Fruit fly (Drosophila melanogaster): Measurements from ENCODE around the gene CG3436.
A peak's percentile ranks its signal among the peaks of the same experiment; 100 is the strongest.

The CG3436 gene

dm6 chr2L:166115-167069 lies 10.6 kb downstream of the CG3436 start (continued):
- peak; percentile 52 for TF ChIP-seq gcm (GFP tag; optimal IDR thresholded peaks at IDR 0.05)
- peak; percentile 85 for TF ChIP-seq sug (tag; optimal IDR thresholded peaks at IDR 0.05)
- no peak for TF ChIP-seq ac (GFP tag; optimal IDR thresholded peaks at IDR 0.05)
- TF ChIP-seq CG10431 (GFP tag; optimal IDR thresholded peaks at IDR 0.05), result peak; percentile 59
- peak; percentile 88 for TF ChIP-seq onecut (GFP tag; IDR thresholded peaks at IDR 0.05)
- TF ChIP-seq CG3995 (GFP tag; optimal IDR thresholded peaks at IDR 0.05), result peak; percentile 38
- TF ChIP-seq CG5180 (GFP tag; optimal IDR thresholded peaks at IDR 0.05), result peak; percentile 75
- TF ChIP-seq CG9817 (tag; optimal IDR thresholded peaks at IDR 0.05), result no peak
- peak; percentile 95 for TF ChIP-seq Fer1 (GFP tag; optimal IDR thresholded peaks at IDR 0.05)
- TF ChIP-seq CG13775 (GFP tag; optimal IDR thresholded peaks at IDR 0.05), result peak; percentile 58
- TF ChIP-seq sna (GFP tag; IDR thresholded peaks at IDR 0.05; ENCODE audit: partially characterized antibody), result no peak
- no peak for TF ChIP-seq sisA (GFP tag; IDR thresholded peaks at IDR 0.05)
- peak; percentile 33 for TF ChIP-seq CG7839 (tag; optimal IDR thresholded peaks at IDR 0.05)
- peak; percentile 91 for TF ChIP-seq CG6813 (GFP tag; optimal IDR thresholded peaks at IDR 0.05)
- peak; percentile 67 for TF ChIP-seq CG4282 (GFP tag; optimal IDR thresholded peaks at IDR 0.05)
- peak; percentile 86 for TF ChIP-seq odd (GFP tag; optimal IDR thresholded peaks at IDR 0.05)
- TF ChIP-seq Poxn (GFP tag; IDR thresholded peaks at IDR 0.05), result no peak
- TF ChIP-seq eve (GFP tag; optimal IDR thresholded peaks at IDR 0.05), result no peak
- no peak for TF ChIP-seq Neu2 (GFP tag; optimal IDR thresholded peaks at IDR 0.05; ENCODE audit: borderline replicate concordance)
- peak; percentile 8 for TF ChIP-seq tio (GFP tag; optimal IDR thresholded peaks at IDR 0.05)
- peak; percentile 90 for TF ChIP-seq CG6683 (GFP tag; optimal IDR thresholded peaks at IDR 0.05)
- no peak for TF ChIP-seq CG14050 (GFP tag; IDR thresholded peaks at IDR 0.05)
- TF ChIP-seq pan (optimal IDR thresholded peaks at IDR 0.05), result no peak
- TF ChIP-seq pan (GFP tag; optimal IDR thresholded peaks at IDR 0.05 in 1 of 2, IDR thresholded peaks at IDR 0.05 in 1 of 2), result no peak
- TF ChIP-seq CkIIα-i1 (GFP tag; IDR thresholded peaks at IDR 0.05), result no peak
- TF ChIP-seq CG7745 (tag; optimal IDR thresholded peaks at IDR 0.05), result peak; percentile 61
- no peak for TF ChIP-seq al (GFP tag; IDR thresholded peaks at IDR 0.05)
- peak; percentile 98 for TF ChIP-seq mirr (GFP tag; optimal IDR thresholded peaks at IDR 0.05)
- TF ChIP-seq CG3838 (GFP tag; optimal IDR thresholded peaks at IDR 0.05), result peak; percentile 62
- no peak for TF ChIP-seq Drgx (GFP tag; IDR thresholded peaks at IDR 0.05)
- TF ChIP-seq ash1 (GFP tag; optimal IDR thresholded peaks at IDR 0.05), result peak; percentile 91
- TF ChIP-seq NfI (GFP tag; optimal IDR thresholded peaks at IDR 0.05), result peak; percentile 68
- TF ChIP-seq BEAF-32 (GFP tag; optimal IDR thresholded peaks at IDR 0.05), result no peak
- peak; percentile 49 for TF ChIP-seq Mes4 (GFP tag; optimal IDR thresholded peaks at IDR 0.05)
- TF ChIP-seq CG12744 (GFP tag; optimal IDR thresholded peaks at IDR 0.05), result peak; percentile 55
- TF ChIP-seq kni (GFP tag; optimal IDR thresholded peaks at IDR 0.05), result peak; percentile 96
- no peak for TF ChIP-seq zen2 (GFP tag; IDR thresholded peaks at IDR 0.05; ENCODE audit: partially characterized antibody)
- TF ChIP-seq toy (GFP tag; IDR thresholded peaks at IDR 0.05), result no peak
- TF ChIP-seq prd (optimal IDR thresholded peaks at IDR 0.05), result no peak
- no peak for TF ChIP-seq prd (GFP tag; IDR thresholded peaks at IDR 0.05)
- no peak for TF ChIP-seq C15 (GFP tag; IDR thresholded peaks at IDR 0.05)
- no peak for TF ChIP-seq MESR4 (GFP tag; optimal IDR thresholded peaks at IDR 0.05)
- TF ChIP-seq CG10565 (GFP tag; optimal IDR thresholded peaks at IDR 0.05), result no peak
- no peak for TF ChIP-seq CG31441 (GFP tag; IDR thresholded peaks at IDR 0.05)
- peak; percentile 49 for TF ChIP-seq CG12104 (GFP tag; optimal IDR thresholded peaks at IDR 0.05)
- TF ChIP-seq Ravus (GFP tag; IDR thresholded peaks at IDR 0.05), result no peak
- peak; percentile 37 for TF ChIP-seq D19A (tag; optimal IDR thresholded peaks at IDR 0.05)
- TF ChIP-seq Dek (tag; optimal IDR thresholded peaks at IDR 0.05), result peak; percentile 62
- no peak for TF ChIP-seq Dp (GFP tag; optimal IDR thresholded peaks at IDR 0.05)

All from whole organism, embryonic.